Worm (Caenorhabditis elegans): Measurements from ENCODE around the gene ZK54.3.

Gene ZK54.3

DNA sequence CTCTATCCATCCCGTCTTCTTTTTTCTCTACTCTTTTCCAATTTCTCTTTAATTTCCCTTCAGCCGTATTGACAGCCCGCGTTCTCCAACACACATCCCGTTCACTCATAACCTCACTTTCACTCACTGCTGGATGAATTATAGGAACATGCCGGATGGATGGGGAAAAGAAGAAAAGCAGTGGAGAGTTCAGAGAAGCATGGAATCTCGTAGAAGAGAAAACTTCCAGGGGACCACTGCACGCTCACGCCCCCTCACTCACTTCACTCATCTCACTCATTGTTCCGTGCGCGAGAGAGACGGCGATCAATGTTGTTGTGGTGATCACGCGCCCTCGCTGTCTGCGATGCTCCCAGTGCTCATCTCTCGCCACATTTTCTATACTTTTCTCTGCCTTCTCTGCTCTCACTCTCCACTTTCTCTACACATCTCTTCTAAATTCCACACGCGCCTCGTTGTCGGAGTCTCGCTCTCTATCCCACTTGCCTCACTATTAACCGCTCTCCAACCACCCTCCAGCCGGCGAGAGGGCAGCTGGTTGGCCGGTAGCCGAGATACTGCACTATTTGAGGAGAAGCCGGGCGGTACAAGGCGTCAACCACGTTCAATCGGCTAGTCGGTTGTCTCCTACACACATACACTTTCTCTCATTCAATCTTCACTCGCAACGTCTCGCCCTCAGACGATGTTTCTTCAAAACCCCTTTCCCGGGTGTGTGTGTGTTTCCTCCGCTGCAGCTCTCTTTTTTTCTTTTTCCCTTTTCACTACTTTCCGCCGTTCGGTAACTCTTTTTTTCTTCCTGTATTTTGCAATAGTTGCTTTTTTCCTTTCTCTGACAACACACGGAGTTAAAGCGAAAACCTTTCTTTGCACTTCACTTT, 13.1 kb upstream of the ZK54.3 start:
- TF ChIP-seq tra-1 (GFP tag; IDR thresholded peaks at IDR 0.05): peak; percentile 79; the same call in 1 of the 2 replicates
- no peak for TF ChIP-seq F49E8.2 (tag; optimal IDR thresholded peaks at IDR 0.05; ENCODE audit: borderline replicate concordance)
- TF ChIP-seq nhr-10 (tag; optimal IDR thresholded peaks at IDR 0.05): peak; percentile 27
- peak; percentile 82 for TF ChIP-seq mdt-29 (GFP tag; IDR thresholded peaks at IDR 0.05)
- peak; percentile 21 for TF ChIP-seq duxl-1 (tag; optimal IDR thresholded peaks at IDR 0.05; ENCODE audit: poor library complexity)
- no peak for TF ChIP-seq nhr-237 (tag; optimal IDR thresholded peaks at IDR 0.05)
- peak; percentile 52; the same call in 1 of the 2 replicates for TF ChIP-seq saeg-2 (GFP tag; IDR thresholded peaks at IDR 0.05)
- TF ChIP-seq zfp-2 (tag; optimal IDR thresholded peaks at IDR 0.05): peak; percentile 2
- TF ChIP-seq T26A8.4 (GFP tag; IDR thresholded peaks at IDR 0.05): peak; percentile 81
- peak; percentile 95 for TF ChIP-seq set-16 (GFP tag; IDR thresholded peaks at IDR 0.05)
- no peak for TF ChIP-seq Y48G9A.11 (GFP tag; IDR thresholded peaks at IDR 0.05)
- peak; percentile 91 for TF ChIP-seq F37D6.2 (tag; optimal IDR thresholded peaks at IDR 0.05)
- TF ChIP-seq hmg-1.1 (GFP tag; IDR thresholded peaks at IDR 0.05): peak; percentile 93
- TF ChIP-seq zip-2 (tag; optimal IDR thresholded peaks at IDR 0.05): peak; percentile 60
- peak; percentile 99 for TF ChIP-seq hlh-11 (tag; optimal IDR thresholded peaks at IDR 0.05)
- no peak for TF ChIP-seq nhr-111 (GFP tag; optimal IDR thresholded peaks at IDR 0.05)
- TF ChIP-seq ztf-11 (tag; optimal IDR thresholded peaks at IDR 0.05): no peak
- TF ChIP-seq Y75B8A.6 (GFP tag; IDR thresholded peaks at IDR 0.05): no peak
- TF ChIP-seq zag-1 (tag; optimal IDR thresholded peaks at IDR 0.05): peak; percentile 14
- TF ChIP-seq attf-4 (tag; optimal IDR thresholded peaks at IDR 0.05): peak; percentile 5
- peak; percentile 44 for TF ChIP-seq dpl-1 (GFP tag; optimal IDR thresholded peaks at IDR 0.05)
- peak; percentile 29 for TF ChIP-seq spr-3 (GFP tag; optimal IDR thresholded peaks at IDR 0.05)
- TF ChIP-seq nhr-48 (tag; optimal IDR thresholded peaks at IDR 0.05): peak; percentile 92
- TF ChIP-seq unc-62 (GFP tag; optimal IDR thresholded peaks at IDR 0.05 in 1 of 2): peak in 1 of 2 experiments; percentile 91
- no peak for TF ChIP-seq unc-62 (tag; optimal IDR thresholded peaks at IDR 0.05)
- no peak for TF ChIP-seq lin-13 (GFP tag; optimal IDR thresholded peaks at IDR 0.05)
- TF ChIP-seq lir-3 (tag; optimal IDR thresholded peaks at IDR 0.05): no peak
- TF ChIP-seq ceh-62 (tag; optimal IDR thresholded peaks at IDR 0.05): no peak
- TF ChIP-seq dmd-6 (GFP tag; IDR thresholded peaks at IDR 0.05): peak; percentile 90
- TF ChIP-seq D1046.2 (GFP tag; IDR thresholded peaks at IDR 0.05): 0 out of 2 replicates have a peak, but pooled peaks have one; percentile 59
- no peak for TF ChIP-seq lin-39 (tag; optimal IDR thresholded peaks at IDR 0.05)
- TF ChIP-seq ama-1 (optimal IDR thresholded peaks at IDR 0.05): peak; percentile 58
- TF ChIP-seq ctbp-1 (GFP tag; IDR thresholded peaks at IDR 0.05): peak; percentile 92
- TF ChIP-seq dmd-8 (GFP tag; IDR thresholded peaks at IDR 0.05): no peak
- no peak for TF ChIP-seq ZK546.5 (tag; optimal IDR thresholded peaks at IDR 0.05)
- no peak for TF ChIP-seq nhr-77 (tag; optimal IDR thresholded peaks at IDR 0.05)
- TF ChIP-seq F26F4.8 (GFP tag; conservative IDR thresholded peaks at IDR 0.05): no peak
- TF ChIP-seq snpc-1.2 (GFP tag; IDR thresholded peaks at IDR 0.05): no peak; the same call in 1 of the 2 replicates
- peak; percentile 57 for TF ChIP-seq F10B5.3 (tag; optimal IDR thresholded peaks at IDR 0.05)
- peak; percentile 4 for TF ChIP-seq pqm-1 (tag; optimal IDR thresholded peaks at IDR 0.05)
- no peak for TF ChIP-seq zfp-3 (GFP tag; conservative IDR thresholded peaks at IDR 0.05)
- no peak for TF ChIP-seq skn-1 (tag; optimal IDR thresholded peaks at IDR 0.05)
- TF ChIP-seq Y5F2A.4 (GFP tag; optimal IDR thresholded peaks at IDR 0.05): no peak
- TF ChIP-seq rbr-2 (tag; optimal IDR thresholded peaks at IDR 0.05): peak; percentile 93
- TF ChIP-seq ceh-32 (tag; optimal IDR thresholded peaks at IDR 0.05; ENCODE audit: poor library complexity): peak; percentile 81
- peak; percentile 99 for TF ChIP-seq aha-1 (tag)
- no peak; the same call in 1 of the 2 replicates for TF ChIP-seq lim-7 (GFP tag; IDR thresholded peaks at IDR 0.05)
- peak; percentile 45 for TF ChIP-seq egl-27 (tag; optimal IDR thresholded peaks at IDR 0.05)
- TF ChIP-seq daf-8 (GFP tag; IDR thresholded peaks at IDR 0.05): no peak
- TF ChIP-seq lin-15B (tag; optimal IDR thresholded peaks at IDR 0.05): no peak
- TF ChIP-seq madf-5 (GFP tag; IDR thresholded peaks at IDR 0.05): 0 out of 4 replicates have a peak, but pooled peaks of 1 of the 2 experiments have one; percentile 6
